Worm (Caenorhabditis elegans) whole organism, early embryonic: ENCODE data around the gene dgat-2.

Experiments used
- B0310.2 ChIP-seq: sonication (generic microtip); optimal IDR thresholded peaks from 2 replicates; lab custom pipeline; 2016; ENCODE audit warnings: mild to moderate bottlenecking, missing genetic modification characterization, missing compliant biosample characterization
- F13C5.2 ChIP-seq: sonication (generic microtip); optimal IDR thresholded peaks from 2 replicates; lab custom pipeline; 2017; ENCODE audit warnings: mild to moderate bottlenecking, missing genetic modification characterization, inconsistent platforms, missing compliant biosample characterization
- ama-1 ChIP-seq: fragments of 150-350 bp; optimal IDR thresholded peaks from 2 replicates; lab custom pipeline; 2014
- ceh-13 ChIP-seq: fragments of 200-800 bp; sonication (Bioruptor generic); optimal IDR thresholded peaks from 2 replicates; lab custom pipeline; 2018; ENCODE audit warnings: mild to moderate bottlenecking, missing genetic modification characterization, missing compliant biosample characterization
- ceh-36 ChIP-seq: sonication (generic microtip); optimal IDR thresholded peaks from 2 replicates; lab custom pipeline; 2016; ENCODE audit warnings: missing genetic modification characterization, inconsistent platforms, missing compliant biosample characterization
- ets-7 ChIP-seq: sonication (generic microtip); optimal IDR thresholded peaks from 2 replicates; lab custom pipeline; 2016; ENCODE audit warnings: missing genotype, missing genetic modification characterization, missing compliant biosample characterization
- flt-1 ChIP-seq: fragments of 200-800 bp; sonication (Bioruptor generic); IDR thresholded peaks from 2 replicates; pipeline ENCODE4 v1.3.6; 2022; ENCODE audit warnings: missing genetic modification characterization, missing compliant biosample characterization
- hmbx-1 ChIP-seq: sonication (generic microtip); optimal IDR thresholded peaks from 2 replicates; lab custom pipeline; 2016; ENCODE audit warnings: mild to moderate bottlenecking, missing genetic modification characterization, missing compliant biosample characterization
- pes-1 ChIP-seq: fragments of 200-800 bp; sonication (Bioruptor generic); IDR thresholded peaks from 2 replicates; pipeline ENCODE4 v1.3.6; 2022; ENCODE audit warnings: missing genetic modification reagents, missing genetic modification characterization, missing compliant biosample characterization
- scrt-1 ChIP-seq: fragments of 200-800 bp; sonication (Bioruptor generic); IDR thresholded peaks from 2 replicates; pipeline ENCODE4 v1.3.6; 2022; ENCODE audit warnings: missing genetic modification characterization, missing compliant biosample characterization
- sea-1 ChIP-seq: fragments of 200-800 bp; sonication (Bioruptor generic); conservative IDR thresholded peaks from 2 replicates; pipeline ENCODE4 v1.3.6; 2022; ENCODE audit warnings: missing genetic modification characterization, missing compliant biosample characterization
- tbx-11 ChIP-seq: fragments of 200-800 bp; sonication (Bioruptor generic); IDR thresholded peaks from 2 replicates; pipeline ENCODE4 v1.3.6; 2022; ENCODE audit warnings: missing genetic modification characterization, missing compliant biosample characterization
- tbx-37 ChIP-seq: fragments of 200-800 bp; sonication (Bioruptor generic); conservative IDR thresholded peaks from 2 replicates; pipeline ENCODE4 v1.3.6; 2022; ENCODE audit warnings: missing genetic modification reagents, missing genetic modification characterization, missing compliant biosample characterization

- TF ChIP-seq pes-1 (GFP tag; lab: Robert Waterston, UW) (no peak), ceh-36 (no peak), scrt-1 (no peak), ama-1 (lab: Kevin White, UChicago) (no peak), B0310.2 (no peak), ceh-13 (no peak), flt-1 (no peak), ets-7 (no peak), hmbx-1 (tag; lab: Kevin White, UChicago) (no peak), F13C5.2 (tag; lab: Kevin White, UChicago) (no peak), tbx-11 (no peak), sea-1 (GFP tag; lab: Robert Waterston, UW) (no peak), tbx-37 (no peak)
Measured at ce11 chrV:17614251-17614650, 45.9 kb upstream of the dgat-2 start, which contains the start of gene Y6G8.14.
